Worm (Caenorhabditis elegans) whole organism, early embryonic: Measurements from ENCODE around the gene 2L52.1.

Experiments used
- aly-1 ChIP-seq: sonication (generic microtip); optimal IDR thresholded peaks from 2 replicates; lab custom pipeline; 2016; ENCODE audit warnings: missing genetic modification characterization, missing compliant biosample characterization
- ama-1 ChIP-seq: fragments of 150-350 bp; optimal IDR thresholded peaks from 2 replicates; lab custom pipeline; 2014
- ceh-13 ChIP-seq: fragments of 200-800 bp; sonication (Bioruptor generic); optimal IDR thresholded peaks from 2 replicates; lab custom pipeline; 2018; ENCODE audit warnings: mild to moderate bottlenecking, missing genetic modification characterization, missing compliant biosample characterization
- flt-1 ChIP-seq: fragments of 200-800 bp; sonication (Bioruptor generic); IDR thresholded peaks from 2 replicates; pipeline ENCODE4 v1.3.6; 2022; ENCODE audit warnings: missing genetic modification characterization, missing compliant biosample characterization
- hmbx-1 ChIP-seq: sonication (generic microtip); optimal IDR thresholded peaks from 2 replicates; lab custom pipeline; 2016; ENCODE audit warnings: mild to moderate bottlenecking, missing genetic modification characterization, missing compliant biosample characterization
- pes-1 ChIP-seq: fragments of 200-800 bp; sonication (Bioruptor generic); IDR thresholded peaks from 2 replicates; pipeline ENCODE4 v1.3.6; 2022; ENCODE audit warnings: missing genetic modification reagents, missing genetic modification characterization, missing compliant biosample characterization
- tbx-37 ChIP-seq: fragments of 200-800 bp; sonication (Bioruptor generic); conservative IDR thresholded peaks from 2 replicates; pipeline ENCODE4 v1.3.6; 2022; ENCODE audit warnings: missing genetic modification reagents, missing genetic modification characterization, missing compliant biosample characterization
- tra-4 ChIP-seq: sonication (generic microtip); optimal IDR thresholded peaks from 2 replicates; lab custom pipeline; 2017; ENCODE audit warnings: missing genetic modification characterization, missing compliant biosample characterization

- no peak for TF ChIP-seq ama-1 (lab: Kevin White, UChicago)
- TF ChIP-seq flt-1 (GFP tag; lab: Robert Waterston, UW), result no peak
- no peak for TF ChIP-seq tra-4 (tag; lab: Kevin White, UChicago)
- TF ChIP-seq pes-1 (GFP tag; lab: Robert Waterston, UW), result no peak
- no peak; the same call in 1 of the 2 replicates for TF ChIP-seq tbx-37 (GFP tag; lab: Robert Waterston, UW)
- no peak for TF ChIP-seq hmbx-1 (tag; lab: Kevin White, UChicago)
- no peak for TF ChIP-seq aly-1
- no peak for TF ChIP-seq ceh-13
Observed at ce11 chrII:18787-19186, 17.1 kb downstream of the 2L52.1 start.
